Worm (Caenorhabditis elegans) whole organism, L1 larva: ENCODE results near the gene mdt-21.
A peak's percentile ranks its signal among the peaks of the same experiment; 100 is the strongest.

ENCODE experiments used
- C04F5.9 ChIP-seq: sonication (generic microtip); optimal IDR thresholded peaks from 2 replicates; lab custom pipeline; 2016; ENCODE audit warnings: missing genetic modification characterization, missing compliant biosample characterization
- F16B12.6 ChIP-seq: fragments of 150-350 bp; optimal IDR thresholded peaks from 2 replicates; lab custom pipeline; 2014; ENCODE audit warnings: missing biosample characterization, missing genetic modification characterization
- Y116A8C.19 ChIP-seq: sonication (generic microtip); optimal IDR thresholded peaks from 2 replicates; lab custom pipeline; 2016; ENCODE audit warnings: missing compliant biosample characterization, missing genetic modification characterization, borderline replicate concordance
- aha-1 ChIP-seq: fragments of 150-350 bp; optimal IDR thresholded peaks from 2 replicates; lab custom pipeline; 2014; ENCODE audit warnings: missing biosample characterization, missing genetic modification characterization
- alr-1 ChIP-seq: fragments of 200-800 bp; sonication (Bioruptor generic); optimal IDR thresholded peaks from 2 replicates; lab custom pipeline; 2018; ENCODE audit warnings: borderline replicate concordance, mild to moderate bottlenecking, missing genetic modification characterization, missing compliant biosample characterization
- ama-1 ChIP-seq: fragments of 150-350 bp; optimal IDR thresholded peaks from 2 replicates; lab custom pipeline; 2014
- blmp-1 ChIP-seq: fragments of 150-350 bp; optimal IDR thresholded peaks from 2 replicates; lab custom pipeline; 2014; ENCODE audit warnings: missing biosample characterization, missing genetic modification characterization
- ceh-8 ChIP-seq: fragments of 200-800 bp; sonication (Bioruptor generic); optimal IDR thresholded peaks from 2 replicates; lab custom pipeline; 2018; ENCODE audit warnings: mild to moderate bottlenecking, missing genetic modification characterization, moderate library complexity, missing compliant biosample characterization
- ceh-82 ChIP-seq, 3 experiments: fragments of 150-350 bp in 1 of 3; sonication (generic microtip) in 2 of 3; optimal IDR thresholded peaks; 2 replicates each; lab custom pipeline; 2014 to 2017; ENCODE audit warnings: missing biosample characterization in 3 of 3, missing genetic modification characterization in 3 of 3
- ces-1 ChIP-seq: fragments of 150-350 bp; optimal IDR thresholded peaks from 2 replicates; lab custom pipeline; 2014; ENCODE audit warnings: missing biosample characterization, missing genetic modification reagents, missing genetic modification characterization
- dpl-1 ChIP-seq, 3 experiments: fragments of 150-350 bp in 2 of 3; sonication (generic microtip) in 1 of 3; optimal IDR thresholded peaks; 2 replicates each; lab custom pipeline; 2014 to 2017; ENCODE audit warnings: missing biosample characterization in 3 of 3, missing genetic modification characterization in 3 of 3, missing genetic modification reagents in 3 of 3
- dsc-1 ChIP-seq: sonication (generic microtip); optimal IDR thresholded peaks from 2 replicates; lab custom pipeline; 2016; ENCODE audit warnings: mild to moderate bottlenecking, missing genetic modification characterization, missing compliant biosample characterization
- efl-3 ChIP-seq: fragments of 200-800 bp; sonication (Bioruptor generic); optimal IDR thresholded peaks from 2 replicates; lab custom pipeline; 2018; ENCODE audit warnings: mild to moderate bottlenecking, missing genetic modification characterization, missing compliant biosample characterization
- egl-13 ChIP-seq: sonication (generic microtip); optimal IDR thresholded peaks from 2 replicates; lab custom pipeline; 2016; ENCODE audit warnings: missing genotype, missing genetic modification reagents, missing genetic modification characterization, missing compliant biosample characterization
- egl-27 ChIP-seq, 2 experiments: fragments of 150-350 bp in 1 of 2; sonication (generic microtip); optimal IDR thresholded peaks; 3 replicates each; lab custom pipeline; 2017 to 2018; ENCODE audit warnings: missing biosample characterization in 2 of 2, missing genetic modification characterization in 2 of 2, missing genetic modification reagents in 2 of 2
- elt-2 ChIP-seq: sonication (generic microtip); optimal IDR thresholded peaks from 2 replicates; lab custom pipeline; 2016; ENCODE audit warnings: missing genetic modification characterization, mild to moderate bottlenecking, inconsistent platforms, missing compliant biosample characterization, missing genetic modification reagents
- fkh-10 ChIP-seq: sonication (generic microtip); optimal IDR thresholded peaks from 2 replicates; lab custom pipeline; 2017; ENCODE audit warnings: missing biosample characterization, missing genetic modification reagents, missing genetic modification characterization
- fkh-4 ChIP-seq: sonication (generic microtip); optimal IDR thresholded peaks from 2 replicates; lab custom pipeline; 2016; ENCODE audit warnings: missing compliant biosample characterization, missing genetic modification characterization, borderline replicate concordance
- fkh-8 ChIP-seq: sonication (generic microtip); optimal IDR thresholded peaks from 2 replicates; lab custom pipeline; 2016; ENCODE audit warnings: mild to moderate bottlenecking, missing genetic modification characterization, missing compliant biosample characterization
- fos-1 ChIP-seq: fragments of 150-350 bp; optimal IDR thresholded peaks from 2 replicates; lab custom pipeline; 2014; ENCODE audit warnings: missing biosample characterization, missing genetic modification characterization
- grh-1 ChIP-seq: fragments of 200-800 bp; sonication (Bioruptor generic); IDR thresholded peaks from 2 replicates; pipeline ENCODE4 v1.3.6; 2022; ENCODE audit warnings: missing genetic modification reagents, missing genetic modification characterization, missing compliant biosample characterization
- irx-1 ChIP-seq: sonication (generic microtip); optimal IDR thresholded peaks from 2 replicates; lab custom pipeline; 2016; ENCODE audit warnings: missing genetic modification characterization, missing compliant biosample characterization
- isw-1 ChIP-seq: fragments of 200-800 bp; sonication (Bioruptor generic); IDR thresholded peaks from 2 replicates; pipeline ENCODE4 v1.3.6; 2022; ENCODE audit warnings: missing genetic modification characterization, missing compliant biosample characterization
- jun-1 ChIP-seq: fragments of 150-350 bp; optimal IDR thresholded peaks from 2 replicates; lab custom pipeline; 2014; ENCODE audit warnings: missing biosample characterization, missing genetic modification reagents, missing genetic modification characterization
- lin-13 ChIP-seq: fragments of 150-350 bp; optimal IDR thresholded peaks from 2 replicates; lab custom pipeline; 2014; ENCODE audit warnings: missing biosample characterization, missing genetic modification reagents, missing genetic modification characterization
- lin-14 ChIP-seq: fragments of 200-800 bp; sonication (Bioruptor generic); optimal IDR thresholded peaks from 2 replicates; lab custom pipeline; 2018; ENCODE audit warnings: mild to moderate bottlenecking, missing genetic modification characterization, moderate library complexity, missing compliant biosample characterization
- lin-15B ChIP-seq: fragments of 150-350 bp; sonication (generic microtip); optimal IDR thresholded peaks from 3 replicates; lab custom pipeline; 2014; ENCODE audit warnings: missing biosample characterization, missing genetic modification characterization
- lir-3 ChIP-seq: sonication (generic microtip); optimal IDR thresholded peaks from 2 replicates; lab custom pipeline; 2016; ENCODE audit warnings: mild to moderate bottlenecking, missing genetic modification characterization, moderate library complexity, missing compliant biosample characterization; ENCODE audit not compliant: poor library complexity
- lsy-2 ChIP-seq, 2 experiments: fragments of 150-350 bp; optimal IDR thresholded peaks; 2 replicates each; lab custom pipeline; 2014; ENCODE audit warnings: missing biosample characterization in 2 of 2, missing genetic modification characterization in 2 of 2
- mab-9 ChIP-seq: fragments of 200-800 bp; sonication (Bioruptor generic); IDR thresholded peaks from 2 replicates; pipeline ENCODE4 v1.3.6; 2022; ENCODE audit warnings: missing genetic modification reagents, missing genetic modification characterization, missing compliant biosample characterization
- mep-1 ChIP-seq: fragments of 150-350 bp; optimal IDR thresholded peaks from 2 replicates; lab custom pipeline; 2014; ENCODE audit warnings: missing biosample characterization, missing genetic modification characterization
- nhr-19 ChIP-seq: fragments of 200-800 bp; sonication (Bioruptor generic); conservative IDR thresholded peaks from 2 replicates; pipeline ENCODE4 v1.3.6; 2022; ENCODE audit warnings: missing genetic modification characterization, missing compliant biosample characterization
- nhr-20 ChIP-seq: sonication (generic microtip); optimal IDR thresholded peaks from 2 replicates; lab custom pipeline; 2016; ENCODE audit warnings: mild to moderate bottlenecking, missing genetic modification characterization, missing compliant biosample characterization
- nhr-237 ChIP-seq: fragments of 150-350 bp; optimal IDR thresholded peaks from 2 replicates; lab custom pipeline; 2014; ENCODE audit warnings: missing biosample characterization, missing genetic modification characterization
- nhr-28 ChIP-seq: fragments of 150-350 bp; optimal IDR thresholded peaks from 2 replicates; lab custom pipeline; 2014; ENCODE audit warnings: missing biosample characterization, missing genetic modification characterization
- nhr-47 ChIP-seq: sonication (generic microtip); optimal IDR thresholded peaks from 2 replicates; lab custom pipeline; 2016; ENCODE audit warnings: mild to moderate bottlenecking, missing genetic modification characterization, moderate library complexity, missing compliant biosample characterization
- nhr-76 ChIP-seq: sonication (generic microtip); optimal IDR thresholded peaks from 2 replicates; lab custom pipeline; 2017; ENCODE audit warnings: missing biosample characterization, missing genetic modification characterization
- pag-3 ChIP-seq: sonication (generic microtip); optimal IDR thresholded peaks from 2 replicates; lab custom pipeline; 2017; ENCODE audit warnings: missing genetic modification characterization, mild to moderate bottlenecking, missing compliant biosample characterization, antibody characterized with exemption, borderline replicate concordance; ENCODE audit not compliant: insufficient read depth
- pax-3 ChIP-seq: fragments of 200-800 bp; sonication (Bioruptor generic); optimal IDR thresholded peaks from 2 replicates; lab custom pipeline; 2018; ENCODE audit warnings: mild to moderate bottlenecking, missing genetic modification characterization, moderate library complexity, missing compliant biosample characterization
- rnt-1 ChIP-seq: sonication (generic microtip); optimal IDR thresholded peaks from 2 replicates; lab custom pipeline; 2016; ENCODE audit warnings: mild to moderate bottlenecking, missing genetic modification characterization, moderate library complexity, missing compliant biosample characterization
- skn-1 ChIP-seq: fragments of 150-350 bp; optimal IDR thresholded peaks from 2 replicates; lab custom pipeline; 2014; ENCODE audit warnings: missing biosample characterization, missing genetic modification characterization
- snpc-4 ChIP-seq: fragments of 150-350 bp; optimal IDR thresholded peaks from 2 replicates; lab custom pipeline; 2014; ENCODE audit warnings: missing biosample characterization, missing genetic modification characterization
- sptf-1 ChIP-seq: fragments of 150-350 bp; optimal IDR thresholded peaks from 2 replicates; lab custom pipeline; 2014; ENCODE audit warnings: missing biosample characterization, missing genetic modification characterization
- tbx-2 ChIP-seq: sonication (generic microtip); optimal IDR thresholded peaks from 2 replicates; lab custom pipeline; 2016; ENCODE audit warnings: missing genetic modification characterization, missing compliant biosample characterization
- unc-130 ChIP-seq: fragments of 150-350 bp; optimal IDR thresholded peaks from 2 replicates; lab custom pipeline; 2017; ENCODE audit warnings: missing biosample characterization, missing genetic modification characterization, inconsistent platforms
- unc-30 ChIP-seq: sonication (generic microtip); optimal IDR thresholded peaks from 2 replicates; lab custom pipeline; 2017; ENCODE audit warnings: missing biosample characterization, missing genetic modification characterization
- unc-62 ChIP-seq: fragments of 150-350 bp; optimal IDR thresholded peaks from 2 replicates; lab custom pipeline; 2014; ENCODE audit warnings: missing biosample characterization, missing genetic modification reagents, missing genetic modification characterization
- unc-86 ChIP-seq: sonication (generic microtip); optimal IDR thresholded peaks from 2 replicates; lab custom pipeline; 2016; ENCODE audit warnings: missing genetic modification characterization, missing compliant biosample characterization
- unc-98 ChIP-seq: fragments of 200-800 bp; sonication (Bioruptor generic); IDR thresholded peaks from 2 replicates; pipeline ENCODE4 v1.3.6; 2022; ENCODE audit warnings: missing genetic modification characterization, missing compliant biosample characterization
- xbp-1 ChIP-seq: sonication (generic microtip); optimal IDR thresholded peaks from 2 replicates; lab custom pipeline; 2016; ENCODE audit warnings: missing genetic modification characterization, missing compliant biosample characterization
- zag-1 ChIP-seq: fragments of 150-350 bp; optimal IDR thresholded peaks from 2 replicates; lab custom pipeline; 2014; ENCODE audit warnings: missing biosample characterization, missing genetic modification characterization
- zip-4 ChIP-seq: fragments of 200-800 bp; sonication (Bioruptor generic); optimal IDR thresholded peaks from 2 replicates; lab custom pipeline; 2018; ENCODE audit warnings: mild to moderate bottlenecking, missing genetic modification characterization, moderate library complexity, missing compliant biosample characterization
- ztf-11 ChIP-seq, 2 experiments: sonication (generic microtip); optimal IDR thresholded peaks; 2 replicates each; lab custom pipeline; 2016 to 2017; ENCODE audit warnings: missing genetic modification characterization in 2 of 2, missing biosample characterization in 1 of 2, missing compliant biosample characterization in 1 of 2

Gene mdt-21

ce11 chrIII:11825654-11826053 lies 48.2 kb downstream of the mdt-21 start:
- TF ChIP-seq skn-1 (tag; lab: Kevin White, UChicago) (peak; percentile 86), unc-98 (GFP tag; lab: Robert Waterston, UW) (no peak; the same call in 1 of the 2 replicates), xbp-1 (tag; lab: Kevin White, UChicago) (peak; percentile 47), sptf-1 (tag; lab: Kevin White, UChicago) (no peak), aha-1 (no peak), nhr-47 (tag; lab: Kevin White, UChicago) (peak; percentile 56), lsy-2 (tag; optimal IDR thresholded peaks at IDR 0.05; lab: Kevin White, UChicago) (peak; percentile 61 to 90), fkh-4 (tag; lab: Kevin White, UChicago) (no peak), jun-1 (tag; lab: Kevin White, UChicago) (no peak), mab-9 (GFP tag; lab: Robert Waterston, UW) (no peak), pax-3 (tag; lab: Kevin White, UChicago) (no peak), ceh-8 (no peak), tbx-2 (tag; lab: Kevin White, UChicago) (peak; percentile 64), blmp-1 (peak; percentile 65), ceh-82 (tag; optimal IDR thresholded peaks at IDR 0.05; lab: Kevin White, UChicago) (peak; percentile 27 to 85 (median 32)), zip-4 (GFP tag; lab: Kevin White, UChicago) (no peak), nhr-76 (no peak), fos-1 (peak; percentile 34), ces-1 (GFP tag; lab: Kevin White, UChicago) (no peak), unc-130 (tag; lab: Kevin White, UChicago) (peak; percentile 84), mep-1 (tag; lab: Kevin White, UChicago) (peak; percentile 49), zag-1 (tag; lab: Kevin White, UChicago) (no peak), fkh-8 (peak; percentile 75), Y116A8C.19 (tag; lab: Kevin White, UChicago) (no peak), C04F5.9 (tag; lab: Kevin White, UChicago) (no peak), lir-3 (no peak), grh-1 (GFP tag; lab: Robert Waterston, UW) (no peak), efl-3 (no peak), lin-14 (GFP tag; lab: Kevin White, UChicago) (peak; percentile 78), dsc-1 (peak; percentile 55), nhr-28 (tag; lab: Kevin White, UChicago) (no peak), unc-30 (tag; lab: Kevin White, UChicago) (no peak), ztf-11 (tag; optimal IDR thresholded peaks at IDR 0.05; lab: Kevin White, UChicago) (no peak), egl-13 (tag; lab: Kevin White, UChicago) (no peak), unc-62 (no peak), isw-1 (GFP tag; lab: Robert Waterston, UW) (peak; percentile 41; the same call in 1 of the 2 replicates), alr-1 (no peak), egl-27 (tag; optimal IDR thresholded peaks at IDR 0.05; lab: Kevin White, UChicago) (no peak), elt-2 (tag; lab: Kevin White, UChicago) (no peak), nhr-237 (tag; lab: Kevin White, UChicago) (no peak), lin-15B (tag; lab: Kevin White, UChicago) (peak; percentile 76), nhr-20 (peak; percentile 30), F16B12.6 (peak; percentile 69), irx-1 (tag; lab: Kevin White, UChicago) (no peak), snpc-4 (tag; lab: Kevin White, UChicago) (peak; percentile 42), fkh-10 (no peak), pag-3 (no peak), rnt-1 (tag; lab: Kevin White, UChicago) (peak; percentile 52), ama-1 (lab: Kevin White, UChicago) (no peak), nhr-19 (GFP tag; lab: Robert Waterston, UW) (no peak), dpl-1 (GFP tag; optimal IDR thresholded peaks at IDR 0.05; lab: Kevin White, UChicago) (peak; percentile 33 to 76 (median 58)), lin-13 (GFP tag; lab: Kevin White, UChicago) (peak; percentile 40), unc-86 (peak; percentile 6)
